Worm (Caenorhabditis elegans) whole organism, L1 larva: Measurements from ENCODE around the gene C09B8.3.

Source experiments
- aha-1 ChIP-seq: fragments of 150-350 bp; optimal IDR thresholded peaks from 2 replicates; lab custom pipeline; 2014; ENCODE audit warnings: missing biosample characterization, missing genetic modification characterization
- ama-1 ChIP-seq: fragments of 150-350 bp; optimal IDR thresholded peaks from 2 replicates; lab custom pipeline; 2014
- efl-3 ChIP-seq: fragments of 200-800 bp; sonication (Bioruptor generic); optimal IDR thresholded peaks from 2 replicates; lab custom pipeline; 2018; ENCODE audit warnings: mild to moderate bottlenecking, missing genetic modification characterization, missing compliant biosample characterization
- fos-1 ChIP-seq: fragments of 150-350 bp; optimal IDR thresholded peaks from 2 replicates; lab custom pipeline; 2014; ENCODE audit warnings: missing biosample characterization, missing genetic modification characterization
- swsn-7 ChIP-seq: sonication (generic microtip); optimal IDR thresholded peaks from 2 replicates; lab custom pipeline; 2016; ENCODE audit warnings: missing genetic modification characterization, missing compliant biosample characterization
- unc-62 ChIP-seq: fragments of 150-350 bp; optimal IDR thresholded peaks from 2 replicates; lab custom pipeline; 2014; ENCODE audit warnings: missing biosample characterization, missing genetic modification reagents, missing genetic modification characterization
- zag-1 ChIP-seq: fragments of 150-350 bp; optimal IDR thresholded peaks from 2 replicates; lab custom pipeline; 2014; ENCODE audit warnings: missing biosample characterization, missing genetic modification characterization

- TF ChIP-seq efl-3 (GFP tag; lab: Kevin White, UChicago) (no peak), swsn-7 (tag; lab: Kevin White, UChicago) (no peak), ama-1 (no peak), unc-62 (GFP tag; lab: Kevin White, UChicago) (no peak), fos-1 (tag; lab: Kevin White, UChicago) (no peak), zag-1 (no peak), aha-1 (tag; lab: Kevin White, UChicago) (no peak)
Observed at ce11 chrX:6059163-6059782, 48.8 kb upstream of the C09B8.3 start.
